Worm (Caenorhabditis elegans): ENCODE measurements around the gene F07C3.16.

ce11 chrV:9218214-9218613, 39.2 kb downstream of the F07C3.16 start:
- TF ChIP-seq scrt-1 (GFP tag; IDR thresholded peaks at IDR 0.05) (no peak), ama-1 (optimal IDR thresholded peaks at IDR 0.05) (no peak), hmg-4 (GFP tag; optimal IDR thresholded peaks at IDR 0.05) (no peak)

All from whole organism, early embryonic.